Worm (Caenorhabditis elegans) whole organism, mixed stage, embryonic: ENCODE measurements around the gene Y43F8B.22.
A peak's percentile ranks its signal among the peaks of the same experiment; 100 is the strongest.

Experiments
- M03D4.4 ChIP-seq: sonication (generic microtip); optimal IDR thresholded peaks from 2 replicates; lab custom pipeline; 2017; ENCODE audit warnings: mild to moderate bottlenecking, missing genetic modification characterization, missing compliant biosample characterization
- bed-3 ChIP-seq: fragments of 200-800 bp; sonication (Bioruptor generic); optimal IDR thresholded peaks from 3 replicates; lab custom pipeline; 2018; ENCODE audit warnings: mild to moderate bottlenecking, missing genetic modification characterization, moderate library complexity, missing compliant biosample characterization
- blmp-1 ChIP-seq: fragments of 150-350 bp; optimal IDR thresholded peaks from 2 replicates; lab custom pipeline; 2014; ENCODE audit warnings: missing biosample characterization, missing genetic modification characterization
- ceh-39 ChIP-seq: fragments of 150-350 bp; optimal IDR thresholded peaks from 2 replicates; lab custom pipeline; 2014; ENCODE audit warnings: missing biosample characterization, missing genetic modification characterization
- ceh-43 ChIP-seq: fragments of 200-800 bp; sonication (Bioruptor generic); optimal IDR thresholded peaks from 2 replicates; lab custom pipeline; 2018; ENCODE audit warnings: mild to moderate bottlenecking, missing genetic modification characterization, moderate library complexity, missing compliant biosample characterization
- ceh-83 ChIP-seq: fragments of 200-800 bp; sonication (Bioruptor generic); optimal IDR thresholded peaks from 2 replicates; lab custom pipeline; 2018; ENCODE audit warnings: mild to moderate bottlenecking, missing genetic modification characterization, missing compliant biosample characterization
- ces-1 ChIP-seq: fragments of 150-350 bp; optimal IDR thresholded peaks from 2 replicates; lab custom pipeline; 2014; ENCODE audit warnings: missing biosample characterization, missing genetic modification reagents, missing genetic modification characterization
- cnd-1 ChIP-seq: fragments of 200-800 bp; sonication (Bioruptor generic); optimal IDR thresholded peaks from 2 replicates; lab custom pipeline; 2018; ENCODE audit warnings: mild to moderate bottlenecking, missing genetic modification characterization, missing compliant biosample characterization
- drap-1 ChIP-seq: fragments of 200-800 bp; sonication (Bioruptor generic); optimal IDR thresholded peaks from 3 replicates; lab custom pipeline; 2018; ENCODE audit warnings: mild to moderate bottlenecking, missing genetic modification characterization, missing compliant biosample characterization
- elt-1 ChIP-seq: sonication (generic microtip); optimal IDR thresholded peaks from 2 replicates; lab custom pipeline; 2017; ENCODE audit warnings: missing genetic modification characterization, mild to moderate bottlenecking, missing compliant biosample characterization, antibody characterized with exemption, moderate library complexity, borderline replicate concordance; ENCODE audit not compliant: insufficient read depth
- elt-3 ChIP-seq: fragments of 150-350 bp; optimal IDR thresholded peaks from 2 replicates; lab custom pipeline; 2014; ENCODE audit warnings: missing biosample characterization, missing genetic modification characterization
- flh-1 ChIP-seq: fragments of 200-800 bp; sonication (Bioruptor generic); optimal IDR thresholded peaks from 2 replicates; lab custom pipeline; 2018; ENCODE audit warnings: mild to moderate bottlenecking, missing genetic modification characterization, moderate library complexity, missing compliant biosample characterization
- ham-2 ChIP-seq: fragments of 200-800 bp; sonication (Bioruptor generic); optimal IDR thresholded peaks from 2 replicates; lab custom pipeline; 2018; ENCODE audit warnings: mild to moderate bottlenecking, missing genetic modification characterization, missing compliant biosample characterization
- hlh-1 ChIP-seq: fragments of 150-350 bp; optimal IDR thresholded peaks from 2 replicates; lab custom pipeline; 2014; ENCODE audit warnings: missing biosample characterization, missing genetic modification reagents, missing genetic modification characterization
- lin-13 ChIP-seq: fragments of 150-350 bp; optimal IDR thresholded peaks from 2 replicates; lab custom pipeline; 2014; ENCODE audit warnings: missing biosample characterization, missing genetic modification characterization
- lin-32 ChIP-seq: fragments of 200-800 bp; sonication (Bioruptor generic); optimal IDR thresholded peaks from 2 replicates; lab custom pipeline; 2018; ENCODE audit warnings: mild to moderate bottlenecking, missing genetic modification characterization, missing compliant biosample characterization
- mab-5 ChIP-seq: fragments of 150-350 bp; optimal IDR thresholded peaks from 2 replicates; lab custom pipeline; 2014; ENCODE audit warnings: missing biosample characterization, missing genetic modification characterization
- mep-1 ChIP-seq: fragments of 150-350 bp; optimal IDR thresholded peaks from 2 replicates; lab custom pipeline; 2017; ENCODE audit warnings: missing biosample characterization, missing genetic modification reagents, missing genetic modification characterization, inconsistent platforms
- mls-2 ChIP-seq: sonication (generic microtip); optimal IDR thresholded peaks from 2 replicates; lab custom pipeline; 2016; ENCODE audit warnings: mild to moderate bottlenecking, missing genetic modification characterization, moderate library complexity, missing compliant biosample characterization
- nhr-12 ChIP-seq: fragments of 150-350 bp; optimal IDR thresholded peaks from 2 replicates; lab custom pipeline; 2014; ENCODE audit warnings: missing biosample characterization, missing genetic modification characterization
- nhr-237 ChIP-seq: fragments of 150-350 bp; optimal IDR thresholded peaks from 2 replicates; lab custom pipeline; 2014; ENCODE audit warnings: missing biosample characterization, missing genetic modification characterization
- nhr-28 ChIP-seq: fragments of 150-350 bp; optimal IDR thresholded peaks from 2 replicates; lab custom pipeline; 2014; ENCODE audit warnings: missing biosample characterization, missing genetic modification characterization
- nhr-76 ChIP-seq: sonication (generic microtip); optimal IDR thresholded peaks from 2 replicates; lab custom pipeline; 2017; ENCODE audit warnings: missing biosample characterization, missing genetic modification characterization
- pha-4 ChIP-seq: fragments of 150-350 bp; optimal IDR thresholded peaks from 2 replicates; lab custom pipeline; 2018; ENCODE audit warnings: missing biosample characterization, missing genetic modification reagents, missing genetic modification characterization
- sptf-1 ChIP-seq: sonication (generic microtip); optimal IDR thresholded peaks from 2 replicates; lab custom pipeline; 2017; ENCODE audit warnings: mild to moderate bottlenecking, missing genetic modification characterization, moderate library complexity, missing compliant biosample characterization
- tbx-8 ChIP-seq: fragments of 200-800 bp; sonication (Bioruptor generic); optimal IDR thresholded peaks from 2 replicates; lab custom pipeline; 2018; ENCODE audit warnings: mild to moderate bottlenecking, missing genetic modification characterization, moderate library complexity, missing compliant biosample characterization
- unc-120 ChIP-seq: sonication (generic microtip); optimal IDR thresholded peaks from 2 replicates; lab custom pipeline; 2017; ENCODE audit warnings: missing genetic modification characterization, missing compliant biosample characterization; ENCODE audit not compliant: poor library complexity, severe bottlenecking
- unc-39 ChIP-seq: fragments of 150-350 bp; optimal IDR thresholded peaks from 2 replicates; lab custom pipeline; 2014; ENCODE audit warnings: missing biosample characterization, missing genetic modification characterization
- unc-62 ChIP-seq: fragments of 150-350 bp; optimal IDR thresholded peaks from 2 replicates; lab custom pipeline; 2014; ENCODE audit warnings: missing biosample characterization, missing genetic modification reagents, missing genetic modification characterization
- zip-8 ChIP-seq: fragments of 150-350 bp; optimal IDR thresholded peaks from 2 replicates; lab custom pipeline; 2014; ENCODE audit warnings: missing biosample characterization, missing genetic modification characterization
- ztf-11 ChIP-seq: fragments of 150-350 bp; optimal IDR thresholded peaks from 2 replicates; lab custom pipeline; 2014; ENCODE audit warnings: missing biosample characterization, missing genetic modification characterization

Y43F8B.22 gene

ce11 chrV:19473842-19474514 is 8.7 kb upstream of the Y43F8B.22 start, which contains the start of gene Y43F8B.10:
Gene Y43F8B.10 (plus strand): TSS chrV:19474464.
- TF ChIP-seq mab-5 (tag; lab: Kevin White, UChicago) (no peak), unc-120 (tag; lab: Kevin White, UChicago) (peak; percentile 29), hlh-1 (peak; percentile 64)

- TF ChIP-seq ceh-39 (tag; lab: Kevin White, UChicago) (no peak), ceh-83 (no peak), bed-3 (GFP tag; lab: Kevin White, UChicago) (no peak), nhr-237 (no peak), flh-1 (no peak), pha-4 (tag; lab: Kevin White, UChicago) (no peak), lin-32 (GFP tag; lab: Kevin White, UChicago) (no peak), mab-5 (tag; lab: Kevin White, UChicago) (no peak), nhr-12 (no peak), unc-62 (no peak), drap-1 (no peak), zip-8 (tag; lab: Kevin White, UChicago) (no peak), lin-13 (tag; lab: Kevin White, UChicago) (no peak)
Measured at ce11 chrV:19477302-19477701, 5.3 kb upstream of the Y43F8B.22 start.

DNA sequence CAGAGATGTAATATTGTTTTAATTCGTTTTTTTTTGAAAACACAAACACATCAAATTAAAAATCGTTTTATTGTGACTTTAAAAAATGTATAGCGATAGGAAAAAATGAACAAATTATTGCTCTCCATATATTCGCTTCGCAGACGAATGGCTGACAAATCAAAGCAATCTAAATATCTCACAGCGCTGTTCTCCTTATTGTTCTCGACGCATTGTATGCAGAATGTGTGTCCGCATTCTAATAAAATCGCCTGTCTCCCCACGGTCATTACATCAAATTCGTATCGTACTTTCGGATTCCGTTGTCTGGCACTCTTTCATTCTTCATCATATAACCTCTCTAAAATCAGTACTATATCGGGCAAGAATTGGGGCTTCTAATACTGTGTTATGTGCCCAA is 4.8 kb upstream of the Y43F8B.22 start, which contains the start of gene Y43F8B.9:
Y43F8B.9 (plus strand) TSS at position 301 of the 400 bp plus-strand sequence.
- TF ChIP-seq mab-5 (tag; lab: Kevin White, UChicago), result no peak
- no peak for TF ChIP-seq pha-4 (tag; lab: Kevin White, UChicago)
- TF ChIP-seq ceh-39 (tag; lab: Kevin White, UChicago), result no peak

ce11 chrV:19484507-19484906 is 1.9 kb downstream of the Y43F8B.22 start, which contains the start of gene Y43F8B.17:
Gene Y43F8B.17 (plus strand): TSS chrV:19484721.
- TF ChIP-seq nhr-237 (no peak), blmp-1 (tag; lab: Kevin White, UChicago) (no peak), pha-4 (tag; lab: Kevin White, UChicago) (no peak), unc-62 (no peak), mep-1 (tag; lab: Kevin White, UChicago) (no peak), elt-1 (tag; lab: Kevin White, UChicago) (no peak), tbx-8 (GFP tag; lab: Kevin White, UChicago) (no peak), lin-32 (GFP tag; lab: Kevin White, UChicago) (no peak), ceh-83 (no peak), ces-1 (GFP tag; lab: Kevin White, UChicago) (no peak), unc-39 (tag; lab: Kevin White, UChicago) (no peak), ceh-43 (no peak), flh-1 (no peak), mls-2 (tag; lab: Kevin White, UChicago) (no peak), M03D4.4 (no peak), unc-120 (tag; lab: Kevin White, UChicago) (no peak), nhr-12 (no peak), cnd-1 (no peak)

DNA sequence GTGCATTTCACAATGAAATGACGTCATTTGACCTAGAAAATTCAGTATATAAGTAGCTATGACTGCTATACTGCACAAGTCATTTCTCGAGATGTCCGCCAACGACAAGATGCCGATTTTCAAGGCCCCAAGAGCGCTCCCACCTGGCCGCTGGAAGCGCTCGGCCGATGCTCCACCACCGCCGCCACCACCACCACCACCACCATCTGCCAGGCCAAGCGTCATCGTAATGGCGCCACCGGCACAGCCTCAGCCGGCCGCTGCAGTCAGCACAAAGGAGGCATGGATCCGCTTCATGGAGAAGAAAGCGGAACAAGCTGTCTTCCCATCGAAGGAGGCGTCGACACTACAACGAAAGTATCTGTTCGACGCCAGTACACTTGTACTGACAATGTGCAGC is 2.6 kb downstream of the Y43F8B.22 start, which contains the start of gene Y43F8B.28:
Y43F8B.28 (plus strand) TSS at position 59 of the 400 bp plus-strand sequence.
- TF ChIP-seq lin-13 (tag; lab: Kevin White, UChicago) (no peak), drap-1 (no peak), zip-8 (tag; lab: Kevin White, UChicago) (no peak), lin-32 (GFP tag; lab: Kevin White, UChicago) (no peak), mep-1 (tag; lab: Kevin White, UChicago) (no peak), M03D4.4 (no peak), ceh-39 (tag; lab: Kevin White, UChicago) (no peak), tbx-8 (GFP tag; lab: Kevin White, UChicago) (no peak), bed-3 (GFP tag; lab: Kevin White, UChicago) (no peak), sptf-1 (tag; lab: Kevin White, UChicago) (no peak), nhr-28 (tag; lab: Kevin White, UChicago) (no peak), nhr-76 (no peak), ztf-11 (no peak), ceh-83 (no peak), blmp-1 (tag; lab: Kevin White, UChicago) (no peak), pha-4 (tag; lab: Kevin White, UChicago) (no peak), nhr-12 (no peak), elt-3 (tag; lab: Kevin White, UChicago) (no peak), cnd-1 (no peak), ham-2 (GFP tag; lab: Kevin White, UChicago) (no peak)
